Worm (Caenorhabditis elegans): ENCODE data around the gene eef-1A.1.

- TF ChIP-seq ama-1 (optimal IDR thresholded peaks at IDR 0.05), result no peak
- no peak for TF ChIP-seq ama-1 (GFP tag; optimal IDR thresholded peaks at IDR 0.05)
- no peak for TF ChIP-seq xnd-1 (tag; optimal IDR thresholded peaks at IDR 0.05)
- peak; percentile 20 for TF ChIP-seq snpc-3.4 (tag; optimal IDR thresholded peaks at IDR 0.05)
Measured at ce11 chrIII:7021156-7021637, 49.7 kb upstream of the eef-1A.1 start, which contains the start of gene rfl-1.

Data from whole organism, young adult.